Worm (Caenorhabditis elegans): Measurements from ENCODE around the gene trh-1.

DNA sequence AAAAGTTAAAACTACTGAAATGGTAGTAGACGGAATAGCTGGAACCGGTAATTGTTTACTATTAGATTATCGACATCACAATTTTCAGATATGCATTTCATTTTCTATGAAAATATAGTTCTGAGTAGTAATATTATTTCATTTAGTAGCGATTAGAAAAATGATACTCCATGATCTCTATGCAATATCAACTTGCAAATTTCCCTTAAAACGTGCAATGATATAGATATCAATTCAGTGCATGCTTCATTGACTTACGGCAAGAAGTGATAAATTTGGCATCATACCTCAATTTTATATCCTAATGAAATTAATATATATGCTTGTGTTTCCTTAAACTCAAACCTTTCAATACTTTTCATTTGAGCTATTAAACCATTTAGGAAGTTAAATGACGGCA, 25.7 kb upstream of the trh-1 start, which contains the start of gene C49C3.21:
- TF ChIP-seq nhr-76 (tag; optimal IDR thresholded peaks at IDR 0.05) (no peak), elt-3 (tag; optimal IDR thresholded peaks at IDR 0.05) (no peak), unc-62 (GFP tag; optimal IDR thresholded peaks at IDR 0.05) (no peak), snpc-4 (tag; optimal IDR thresholded peaks at IDR 0.05) (no peak), C34B4.2 (tag; optimal IDR thresholded peaks at IDR 0.05) (no peak), ama-1 (optimal IDR thresholded peaks at IDR 0.05) (no peak), dsc-1 (tag; optimal IDR thresholded peaks at IDR 0.05) (no peak), rnt-1 (tag; optimal IDR thresholded peaks at IDR 0.05) (no peak), lin-15B (tag; optimal IDR thresholded peaks at IDR 0.05) (no peak), unc-130 (tag; optimal IDR thresholded peaks at IDR 0.05) (no peak)
